Worm (Caenorhabditis elegans) whole organism, L1 larva: ENCODE measurements around the gene Y105C5A.8.
A peak's percentile ranks its signal among the peaks of the same experiment; 100 is the strongest.
"Not testable (repeated sequence)": the region's sequence is repeated elsewhere in the genome, so short reads cannot be mapped to it uniquely, and the experiment has no call there.

Experiments
- C16A3.4 ChIP-seq: fragments of 150-350 bp; optimal IDR thresholded peaks from 2 replicates; lab custom pipeline; 2014; ENCODE audit warnings: missing biosample characterization, missing genetic modification characterization
- Y116A8C.19 ChIP-seq: sonication (generic microtip); optimal IDR thresholded peaks from 2 replicates; lab custom pipeline; 2016; ENCODE audit warnings: missing compliant biosample characterization, missing genetic modification characterization, borderline replicate concordance
- blmp-1 ChIP-seq: fragments of 150-350 bp; optimal IDR thresholded peaks from 2 replicates; lab custom pipeline; 2014; ENCODE audit warnings: missing biosample characterization, missing genetic modification characterization
- ceh-8 ChIP-seq: fragments of 200-800 bp; sonication (Bioruptor generic); optimal IDR thresholded peaks from 2 replicates; lab custom pipeline; 2018; ENCODE audit warnings: mild to moderate bottlenecking, missing genetic modification characterization, moderate library complexity, missing compliant biosample characterization
- dpl-1 ChIP-seq, 3 experiments: fragments of 150-350 bp in 2 of 3; sonication (generic microtip) in 1 of 3; optimal IDR thresholded peaks; 2 replicates each; lab custom pipeline; 2014 to 2017; ENCODE audit warnings: missing biosample characterization in 3 of 3, missing genetic modification characterization in 3 of 3, missing genetic modification reagents in 3 of 3
- efl-1 ChIP-seq, 4 experiments: fragments of 150-350 bp; optimal IDR thresholded peaks in 3 of 4; peaks in 1 of 4; 1 replicate in 1 of 4; 2 replicates in 3 of 4; lab custom pipeline; 2014; ENCODE audit warnings: missing biosample characterization in 2 of 4, missing genetic modification characterization in 2 of 4, missing genetic modification reagents in 2 of 4
- elt-2 ChIP-seq: sonication (generic microtip); optimal IDR thresholded peaks from 2 replicates; lab custom pipeline; 2016; ENCODE audit warnings: missing genetic modification characterization, mild to moderate bottlenecking, inconsistent platforms, missing compliant biosample characterization, missing genetic modification reagents
- elt-3 ChIP-seq, 6 experiments: fragments of 150-350 bp in 1 of 6; sonication (generic microtip); optimal IDR thresholded peaks; 2 replicates each; lab custom pipeline; 2017 to 2018; ENCODE audit warnings: missing biosample characterization in 6 of 6, missing genetic modification characterization in 6 of 6, inconsistent platforms in 1 of 6
- fkh-10 ChIP-seq: sonication (generic microtip); optimal IDR thresholded peaks from 2 replicates; lab custom pipeline; 2017; ENCODE audit warnings: missing biosample characterization, missing genetic modification reagents, missing genetic modification characterization
- fkh-8 ChIP-seq: sonication (generic microtip); optimal IDR thresholded peaks from 2 replicates; lab custom pipeline; 2016; ENCODE audit warnings: mild to moderate bottlenecking, missing genetic modification characterization, missing compliant biosample characterization
- grh-1 ChIP-seq: fragments of 200-800 bp; sonication (Bioruptor generic); IDR thresholded peaks from 2 replicates; pipeline ENCODE4 v1.3.6; 2022; ENCODE audit warnings: missing genetic modification reagents, missing genetic modification characterization, missing compliant biosample characterization
- hpl-2 ChIP-seq: fragments of 150-350 bp; optimal IDR thresholded peaks from 2 replicates; lab custom pipeline; 2014; ENCODE audit warnings: missing biosample characterization, missing genetic modification reagents, missing genetic modification characterization
- jun-1 ChIP-seq: fragments of 150-350 bp; optimal IDR thresholded peaks from 2 replicates; lab custom pipeline; 2014; ENCODE audit warnings: missing biosample characterization, missing genetic modification reagents, missing genetic modification characterization
- lin-15B ChIP-seq: fragments of 150-350 bp; sonication (generic microtip); optimal IDR thresholded peaks from 3 replicates; lab custom pipeline; 2014; ENCODE audit warnings: missing biosample characterization, missing genetic modification characterization
- lsy-2 ChIP-seq, 2 experiments: fragments of 150-350 bp; optimal IDR thresholded peaks; 2 replicates each; lab custom pipeline; 2014; ENCODE audit warnings: missing biosample characterization in 2 of 2, missing genetic modification characterization in 2 of 2
- mdl-1 ChIP-seq, 2 experiments: fragments of 150-350 bp; optimal IDR thresholded peaks; 2 replicates each; lab custom pipeline; 2014 to 2017; ENCODE audit warnings: missing biosample characterization in 2 of 2, missing genetic modification characterization in 2 of 2, inconsistent platforms in 1 of 2
- mef-2 ChIP-seq: fragments of 150-350 bp; optimal IDR thresholded peaks from 2 replicates; lab custom pipeline; 2014; ENCODE audit warnings: missing biosample characterization, missing genetic modification characterization
- mep-1 ChIP-seq: fragments of 150-350 bp; optimal IDR thresholded peaks from 2 replicates; lab custom pipeline; 2014; ENCODE audit warnings: missing biosample characterization, missing genetic modification characterization
- nhr-11 ChIP-seq: fragments of 150-350 bp; optimal IDR thresholded peaks from 2 replicates; lab custom pipeline; 2014; ENCODE audit warnings: missing biosample characterization, missing genetic modification characterization
- nhr-12 ChIP-seq: sonication (generic microtip); optimal IDR thresholded peaks from 2 replicates; lab custom pipeline; 2017; ENCODE audit warnings: missing biosample characterization, missing genetic modification characterization
- nhr-20 ChIP-seq: sonication (generic microtip); optimal IDR thresholded peaks from 2 replicates; lab custom pipeline; 2016; ENCODE audit warnings: mild to moderate bottlenecking, missing genetic modification characterization, missing compliant biosample characterization
- nhr-237 ChIP-seq: fragments of 150-350 bp; optimal IDR thresholded peaks from 2 replicates; lab custom pipeline; 2014; ENCODE audit warnings: missing biosample characterization, missing genetic modification characterization
- nhr-28 ChIP-seq: fragments of 150-350 bp; optimal IDR thresholded peaks from 2 replicates; lab custom pipeline; 2014; ENCODE audit warnings: missing biosample characterization, missing genetic modification characterization
- nhr-76 ChIP-seq: sonication (generic microtip); optimal IDR thresholded peaks from 2 replicates; lab custom pipeline; 2017; ENCODE audit warnings: missing biosample characterization, missing genetic modification characterization
- nhr-84 ChIP-seq: sonication (generic microtip); optimal IDR thresholded peaks from 2 replicates; lab custom pipeline; 2017; ENCODE audit warnings: missing biosample characterization, missing genetic modification characterization
- nhr-85 ChIP-seq: sonication (generic microtip); peaks from one replicate; lab custom pipeline; 2016; ENCODE audit warnings: missing genetic modification characterization, inconsistent platforms, missing compliant biosample characterization
- nhr-90 ChIP-seq: sonication (generic microtip); optimal IDR thresholded peaks from 2 replicates; lab custom pipeline; 2016; ENCODE audit warnings: mild to moderate bottlenecking, missing genetic modification characterization, missing compliant biosample characterization; ENCODE audit not compliant: poor library complexity
- pag-3 ChIP-seq: sonication (generic microtip); optimal IDR thresholded peaks from 2 replicates; lab custom pipeline; 2017; ENCODE audit warnings: missing genetic modification characterization, mild to moderate bottlenecking, missing compliant biosample characterization, antibody characterized with exemption, borderline replicate concordance; ENCODE audit not compliant: insufficient read depth
- pqm-1 ChIP-seq: sonication (generic microtip); optimal IDR thresholded peaks from 3 replicates; lab custom pipeline; 2017; ENCODE audit warnings: missing biosample characterization, missing genetic modification characterization
- rnt-1 ChIP-seq: sonication (generic microtip); optimal IDR thresholded peaks from 2 replicates; lab custom pipeline; 2016; ENCODE audit warnings: mild to moderate bottlenecking, missing genetic modification characterization, moderate library complexity, missing compliant biosample characterization
- snu-23 ChIP-seq: sonication (generic microtip); optimal IDR thresholded peaks from 2 replicates; lab custom pipeline; 2016; ENCODE audit warnings: missing genetic modification characterization, missing compliant biosample characterization
- sptf-1 ChIP-seq: fragments of 150-350 bp; optimal IDR thresholded peaks from 2 replicates; lab custom pipeline; 2014; ENCODE audit warnings: missing biosample characterization, missing genetic modification characterization
- sup-37 ChIP-seq: fragments of 200-800 bp; sonication (Bioruptor generic); optimal IDR thresholded peaks from 2 replicates; lab custom pipeline; 2018; ENCODE audit warnings: mild to moderate bottlenecking, missing genetic modification characterization, missing compliant biosample characterization
- tbx-2 ChIP-seq: sonication (generic microtip); optimal IDR thresholded peaks from 2 replicates; lab custom pipeline; 2016; ENCODE audit warnings: missing genetic modification characterization, missing compliant biosample characterization
- unc-30 ChIP-seq: sonication (generic microtip); optimal IDR thresholded peaks from 2 replicates; lab custom pipeline; 2017; ENCODE audit warnings: missing biosample characterization, missing genetic modification characterization
- zag-1 ChIP-seq: fragments of 150-350 bp; optimal IDR thresholded peaks from 2 replicates; lab custom pipeline; 2014; ENCODE audit warnings: missing biosample characterization, missing genetic modification characterization
- zip-4 ChIP-seq: fragments of 200-800 bp; sonication (Bioruptor generic); optimal IDR thresholded peaks from 2 replicates; lab custom pipeline; 2018; ENCODE audit warnings: mild to moderate bottlenecking, missing genetic modification characterization, moderate library complexity, missing compliant biosample characterization

Gene Y105C5A.8

DNA sequence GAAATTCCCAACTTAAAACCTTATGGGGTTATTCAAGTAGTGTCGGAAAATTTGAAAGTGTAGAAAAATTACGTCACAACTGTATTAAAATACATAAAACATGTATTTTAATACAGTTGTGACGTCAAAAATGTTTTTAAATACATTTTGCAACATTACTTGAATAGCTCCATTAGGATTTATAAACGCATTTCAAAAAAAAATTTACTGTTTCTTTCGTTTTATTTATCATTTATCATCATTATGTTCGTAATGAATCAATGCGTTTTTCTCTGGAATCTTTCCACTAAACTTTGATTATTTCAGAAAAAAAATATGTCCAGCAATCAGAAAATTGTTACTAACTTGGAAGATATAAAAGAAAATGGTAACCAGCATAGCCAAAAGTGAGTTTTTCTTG lies 33.3 kb downstream of the Y105C5A.8 start, which contains the start of gene Y105C5A.508:
Gene Y105C5A.508, plus strand, starts transcription at position 301 of the 400 bp plus-strand sequence.
- no peak for TF ChIP-seq grh-1 (GFP tag; lab: Robert Waterston, UW)
- TF ChIP-seq C16A3.4 = no peak
- TF ChIP-seq unc-30 = no peak
- TF ChIP-seq, all 84 proteins: peak for 0

DNA sequence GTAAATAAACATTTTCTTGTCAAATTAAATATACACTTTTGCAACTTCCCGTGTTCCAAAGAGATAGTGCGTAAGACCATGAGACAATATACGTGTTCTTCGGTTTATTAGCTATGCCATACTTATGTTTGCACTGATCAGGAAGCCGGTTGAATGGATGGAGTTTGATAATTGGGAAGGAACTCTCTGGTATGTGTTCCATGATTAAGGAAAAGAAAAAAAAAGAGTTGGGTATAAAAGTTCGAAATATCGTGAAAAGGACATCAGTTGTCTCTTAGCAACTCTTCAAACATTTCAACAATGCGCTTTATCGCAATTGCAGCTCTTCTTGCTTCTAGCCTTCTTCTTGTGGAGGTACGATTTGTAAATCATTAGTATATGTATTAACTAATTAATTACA lies 38.1 kb downstream of the Y105C5A.8 start, which contains the start of gene pqn-76:
Gene pqn-76, plus strand, starts transcription at position 301 of the 400 bp plus-strand sequence.
- TF ChIP-seq nhr-237, Y116A8C.19, nhr-12 (tag; lab: Kevin White, UChicago): not testable (repeated sequence)

DNA sequence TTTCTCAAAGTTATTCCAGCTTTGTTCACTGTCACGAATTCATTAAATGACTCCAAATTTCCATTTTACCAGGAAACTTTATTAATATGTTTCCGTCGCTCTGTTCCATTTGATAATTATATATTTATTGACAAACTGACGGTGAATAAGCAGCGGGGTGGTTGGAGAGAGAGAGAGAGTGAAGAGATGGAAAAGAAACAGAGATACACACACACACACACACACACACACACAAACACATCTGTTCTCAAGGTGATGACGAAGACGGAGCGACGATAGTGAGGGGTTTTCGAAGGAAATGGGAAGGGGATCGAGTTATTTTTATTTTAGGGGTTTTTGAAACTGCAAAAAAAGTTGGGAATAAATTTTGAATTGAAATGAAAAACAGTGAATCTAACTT lies 43.0 kb downstream of the Y105C5A.8 start:
- TF ChIP-seq mef-2 (tag; lab: Kevin White, UChicago) (no peak), unc-30 (no peak), nhr-90 (peak; percentile 1), ceh-8 (GFP tag; lab: Kevin White, UChicago) (no peak), sptf-1 (tag; lab: Kevin White, UChicago) (no peak), nhr-28 (tag; lab: Kevin White, UChicago) (no peak), fkh-10 (GFP tag; lab: Kevin White, UChicago) (no peak), nhr-84 (no peak), jun-1 (tag; lab: Kevin White, UChicago) (no peak), pag-3 (no peak), rnt-1 (tag; lab: Kevin White, UChicago) (no peak), nhr-237 (tag; lab: Kevin White, UChicago) (no peak), nhr-76 (tag; lab: Kevin White, UChicago) (no peak), blmp-1 (peak; percentile 24), mep-1 (tag; lab: Kevin White, UChicago) (peak; percentile 9), tbx-2 (no peak), nhr-12 (tag; lab: Kevin White, UChicago) (no peak), nhr-85 (tag; lab: Kevin White, UChicago) (peak; percentile 64), zag-1 (tag; lab: Kevin White, UChicago) (no peak), elt-3 (tag; optimal IDR thresholded peaks at IDR 0.05; lab: Kevin White, UChicago) (no peak), nhr-20 (tag; lab: Kevin White, UChicago) (peak; percentile 17), pqm-1 (no peak), lsy-2 (tag; optimal IDR thresholded peaks at IDR 0.05; lab: Kevin White, UChicago) (peak; percentile 34 to 44), elt-2 (tag; lab: Kevin White, UChicago) (no peak), fkh-8 (tag; lab: Kevin White, UChicago) (no peak), hpl-2 (GFP tag; lab: Kevin White, UChicago) (no peak)

DNA sequence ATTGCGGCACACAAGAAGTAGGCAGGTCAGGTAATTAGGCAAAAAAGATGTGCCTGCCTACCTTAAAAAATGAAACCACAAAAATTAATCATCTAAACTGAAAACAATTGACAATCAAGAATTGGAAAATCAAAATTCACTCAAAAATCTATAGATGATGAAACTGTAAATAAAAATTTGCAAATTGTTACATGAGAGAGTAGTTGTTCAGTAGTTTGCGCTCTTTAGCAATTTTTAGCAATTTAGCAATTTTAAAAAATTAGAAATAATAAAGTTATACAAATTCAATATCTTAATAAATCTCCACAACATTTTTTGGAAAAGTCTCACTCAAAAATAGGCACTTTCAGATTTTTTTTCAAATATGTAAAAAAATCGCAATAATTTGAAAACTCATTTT lies 44.8 kb downstream of the Y105C5A.8 start:
- TF ChIP-seq hpl-2 (GFP tag; lab: Kevin White, UChicago) (no peak), snu-23 (GFP tag; lab: Kevin White, UChicago) (no peak), lin-15B (tag; lab: Kevin White, UChicago) (no peak), mdl-1 (tag; optimal IDR thresholded peaks at IDR 0.05; lab: Kevin White, UChicago) (no peak), efl-1 (optimal IDR thresholded peaks at IDR 0.05; lab: Kevin White, UChicago) (no peak), efl-1 (GFP tag; optimal IDR thresholded peaks at IDR 0.05 in 1 of 2; lab: Kevin White, UChicago) (no peak), sup-37 (no peak), dpl-1 (GFP tag; optimal IDR thresholded peaks at IDR 0.05; lab: Kevin White, UChicago) (no peak), unc-30 (no peak), nhr-11 (no peak), mef-2 (tag; lab: Kevin White, UChicago) (no peak), zip-4 (GFP tag; lab: Kevin White, UChicago) (no peak)
